Worm (Caenorhabditis elegans): ENCODE results near the gene nhr-120.

DNA sequence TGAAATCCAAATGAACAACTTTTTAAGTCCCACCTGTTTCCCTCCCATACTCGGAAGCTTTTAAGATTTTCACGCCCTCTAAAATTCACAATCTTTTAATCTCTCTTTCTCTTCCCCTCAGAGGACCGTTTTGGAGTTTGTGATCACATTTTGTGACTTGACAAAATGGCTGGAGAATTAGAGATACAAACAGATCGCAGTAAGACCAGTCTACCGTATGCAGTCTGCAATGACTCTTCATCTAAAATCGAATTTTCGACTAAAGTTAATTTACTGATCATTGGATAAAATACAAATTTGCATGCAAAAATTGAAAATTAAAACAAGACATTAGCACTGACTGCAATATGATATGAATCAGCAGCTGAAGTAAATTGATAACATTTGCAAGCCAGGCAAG is 1.1 kb upstream of the nhr-120 start:
- TF ChIP-seq med-1 (GFP tag; optimal IDR thresholded peaks at IDR 0.05; ENCODE audit: insufficient read depth) (no peak), ref-1 (GFP tag; conservative IDR thresholded peaks at IDR 0.05) (no peak), T22C8.4 (GFP tag; IDR thresholded peaks at IDR 0.05) (no peak), ztf-23 (GFP tag; IDR thresholded peaks at IDR 0.05) (no peak), flt-1 (GFP tag; IDR thresholded peaks at IDR 0.05) (no peak), tab-1 (GFP tag; IDR thresholded peaks at IDR 0.05) (no peak), cog-1 (tag; optimal IDR thresholded peaks at IDR 0.05) (no peak), klf-2 (GFP tag; conservative IDR thresholded peaks at IDR 0.05) (no peak)
